Worm (Caenorhabditis elegans) whole organism, L4 larva: ENCODE data around the gene bicd-1.
"Not testable (repeated sequence)": the region's sequence is repeated elsewhere in the genome, so short reads cannot be mapped to it uniquely, and the experiment has no call there.

ENCODE experiments used
- F44E2.7 ChIP-seq: fragments of 200-800 bp; sonication (Bioruptor generic); IDR thresholded peaks from 2 replicates; pipeline ENCODE4 v2.1.2; 2022; ENCODE audit warnings: missing genetic modification characterization, missing compliant biosample characterization
- Y105C5A.15 ChIP-seq: fragments of 200-800 bp; sonication (Bioruptor generic); IDR thresholded peaks from 2 replicates; pipeline ENCODE4 v1.3.6; 2022; ENCODE audit warnings: missing genetic modification characterization, missing compliant biosample characterization
- aha-1 ChIP-seq: fragments of 150-350 bp; peaks from one replicate; lab custom pipeline; 2014; ENCODE audit warnings: missing biosample characterization, missing genetic modification characterization
- aly-2 ChIP-seq: sonication (generic microtip); optimal IDR thresholded peaks from 2 replicates; lab custom pipeline; 2018; ENCODE audit warnings: missing biosample characterization, missing genetic modification characterization
- attf-4 ChIP-seq: sonication (generic microtip); optimal IDR thresholded peaks from 3 replicates; lab custom pipeline; 2017; ENCODE audit warnings: missing biosample characterization, missing genetic modification characterization
- ceh-20 ChIP-seq: fragments of 200-800 bp; sonication (Bioruptor generic); IDR thresholded peaks from 2 replicates; pipeline ENCODE4 v1.3.6; 2022; ENCODE audit warnings: missing genetic modification reagents, missing genetic modification characterization, missing compliant biosample characterization
- ceh-62 ChIP-seq: sonication (generic microtip); optimal IDR thresholded peaks from 2 replicates; lab custom pipeline; 2017; ENCODE audit warnings: missing biosample characterization, missing genetic modification characterization
- daf-16 ChIP-seq, 3 experiments: sonication (generic microtip); optimal IDR thresholded peaks; 2 replicates each; lab custom pipeline; 2016 to 2017; ENCODE audit warnings: missing genetic modification characterization in 3 of 3, missing genetic modification reagents in 3 of 3, mild to moderate bottlenecking in 2 of 3, missing compliant biosample characterization in 2 of 3, missing biosample characterization in 1 of 3, moderate library complexity in 1 of 3
- dve-1 ChIP-seq: sonication (generic microtip); optimal IDR thresholded peaks from 2 replicates; lab custom pipeline; 2017; ENCODE audit warnings: antibody characterized with exemption, mild to moderate bottlenecking, missing genetic modification characterization, missing compliant biosample characterization; ENCODE audit not compliant: insufficient read depth
- fos-1 ChIP-seq: fragments of 150-350 bp; optimal IDR thresholded peaks from 2 replicates; lab custom pipeline; 2014; ENCODE audit warnings: missing biosample characterization, missing genetic modification characterization
- gei-8 ChIP-seq: fragments of 200-800 bp; sonication (Bioruptor generic); optimal IDR thresholded peaks from 2 replicates; lab custom pipeline; 2018; ENCODE audit warnings: mild to moderate bottlenecking, missing genetic modification characterization, missing compliant biosample characterization
- hlh-30 ChIP-seq: sonication (generic microtip); optimal IDR thresholded peaks from 2 replicates; lab custom pipeline; 2017; ENCODE audit warnings: antibody characterized with exemption, mild to moderate bottlenecking, missing genetic modification characterization, missing compliant biosample characterization; ENCODE audit not compliant: insufficient read depth
- hmg-1.1 ChIP-seq: fragments of 200-800 bp; sonication (Bioruptor generic); IDR thresholded peaks from 2 replicates; pipeline ENCODE4 v1.3.6; 2022; ENCODE audit warnings: missing genetic modification reagents, missing genetic modification characterization, missing compliant biosample characterization
- lin-39 ChIP-seq: fragments of 150-350 bp; optimal IDR thresholded peaks from 2 replicates; lab custom pipeline; 2014; ENCODE audit warnings: missing biosample characterization, missing genetic modification reagents, missing genetic modification characterization
- mdt-29 ChIP-seq: fragments of 200-800 bp; sonication (Bioruptor generic); IDR thresholded peaks from 2 replicates; pipeline ENCODE4 v1.3.6; 2022; ENCODE audit warnings: missing genetic modification reagents, missing genetic modification characterization, missing compliant biosample characterization
- nhr-10 ChIP-seq: fragments of 150-350 bp; optimal IDR thresholded peaks from 2 replicates; lab custom pipeline; 2014; ENCODE audit warnings: missing biosample characterization, missing genetic modification characterization
- nhr-28 ChIP-seq: fragments of 150-350 bp; optimal IDR thresholded peaks from 2 replicates; lab custom pipeline; 2014; ENCODE audit warnings: missing biosample characterization, missing genetic modification characterization
- nhr-42 ChIP-seq: fragments of 200-800 bp; sonication (Bioruptor generic); IDR thresholded peaks from 2 replicates; pipeline ENCODE4 v1.3.6; 2022; ENCODE audit warnings: missing genetic modification characterization, missing compliant biosample characterization
- nhr-6 ChIP-seq: fragments of 150-350 bp; optimal IDR thresholded peaks from 2 replicates; lab custom pipeline; 2014; ENCODE audit warnings: missing biosample characterization, missing genetic modification characterization
- nhr-76 ChIP-seq: fragments of 150-350 bp; optimal IDR thresholded peaks from 2 replicates; lab custom pipeline; 2014; ENCODE audit warnings: missing biosample characterization, missing genetic modification characterization
- pqm-1 ChIP-seq: sonication (generic microtip); optimal IDR thresholded peaks from 2 replicates; lab custom pipeline; 2017; ENCODE audit warnings: missing biosample characterization, missing genetic modification characterization
- rbr-2 ChIP-seq: sonication (generic microtip); optimal IDR thresholded peaks from 2 replicates; lab custom pipeline; 2016; ENCODE audit warnings: missing genotype, missing genetic modification characterization, missing compliant biosample characterization
- spr-1 ChIP-seq: sonication (generic microtip); optimal IDR thresholded peaks from 2 replicates; lab custom pipeline; 2016; ENCODE audit warnings: mild to moderate bottlenecking, missing genetic modification characterization, missing compliant biosample characterization
- tag-97 ChIP-seq: fragments of 200-800 bp; sonication (Bioruptor generic); IDR thresholded peaks from 2 replicates; pipeline ENCODE4 v1.3.6; 2022; ENCODE audit warnings: missing genetic modification characterization, missing compliant biosample characterization
- unc-39 ChIP-seq: sonication (generic microtip); optimal IDR thresholded peaks from 2 replicates; lab custom pipeline; 2017; ENCODE audit warnings: missing biosample characterization, missing genetic modification characterization
- unc-62 ChIP-seq, 3 experiments: fragments of 150-350 bp in 1 of 3; sonication (generic microtip); optimal IDR thresholded peaks in 2 of 3; peaks in 1 of 3; 1 replicate in 1 of 3; 2 replicates in 2 of 3; lab custom pipeline; 2014 to 2017; ENCODE audit warnings: missing biosample characterization in 3 of 3, missing genetic modification characterization in 3 of 3, missing genetic modification reagents in 3 of 3, missing genotype in 1 of 3

bicd-1 gene

ce11 chrIV:6603549-6603948, 31.4 kb upstream of the bicd-1 start:
- TF ChIP-seq aly-2 (no peak), unc-62 (GFP tag; optimal IDR thresholded peaks at IDR 0.05 in 1 of 2; lab: Kevin White, UChicago) (peak in 1 of 2 experiments; percentile 55), unc-62 (tag; optimal IDR thresholded peaks at IDR 0.05; lab: Kevin White, UChicago) (no peak), dve-1 (tag; lab: Kevin White, UChicago) (peak; percentile 21)

ce11 chrIV:6602376-6602775, 30.2 kb upstream of the bicd-1 start, which contains the start of gene F15B10.3:
F15B10.3 (plus strand) TSS chrIV:6602676.
- no peak for TF ChIP-seq mdt-29
- no peak for TF ChIP-seq nhr-6 (tag; lab: Kevin White, UChicago)

ce11 chrIV:6601213-6601724, 29.1 kb upstream of the bicd-1 start, which contains the start of gene sup-36:
sup-36 (plus strand) TSS chrIV:6601674.
- TF ChIP-seq unc-62 (GFP tag; optimal IDR thresholded peaks at IDR 0.05 in 1 of 2; lab: Kevin White, UChicago) (no peak), unc-62 (tag; optimal IDR thresholded peaks at IDR 0.05; lab: Kevin White, UChicago) (no peak), ceh-20 (GFP tag; lab: Robert Waterston, UW) (no peak), nhr-28 (tag; lab: Kevin White, UChicago) (peak; percentile 49), pqm-1 (tag; lab: Kevin White, UChicago) (peak; percentile 9), gei-8 (no peak), hlh-30 (peak; percentile 71), nhr-10 (tag; lab: Kevin White, UChicago) (no peak), daf-16 (GFP tag; optimal IDR thresholded peaks at IDR 0.05; lab: Kevin White, UChicago) (no peak), daf-16 (tag; optimal IDR thresholded peaks at IDR 0.05; lab: Kevin White, UChicago) (peak; percentile 48), dve-1 (tag; lab: Kevin White, UChicago) (peak; percentile 33), unc-39 (tag; lab: Kevin White, UChicago) (no peak), aha-1 (tag; lab: Kevin White, UChicago) (no peak), attf-4 (tag; lab: Kevin White, UChicago) (no peak), tag-97 (GFP tag; lab: Robert Waterston, UW) (no peak), rbr-2 (no peak), nhr-42 (no peak)

ce11 chrIV:6599447-6599846, 27.3 kb upstream of the bicd-1 start, which contains the start of gene F38A5.8:
F38A5.8 (plus strand) TSS chrIV:6599747.
- TF ChIP-seq ceh-62 (no peak), lin-39 (tag; lab: Kevin White, UChicago) (no peak)

- TF ChIP-seq hmg-1.1 (GFP tag; lab: Robert Waterston, UW); nhr-76 (tag; lab: Kevin White, UChicago); tag-97 (GFP tag; lab: Robert Waterston, UW): not testable (repeated sequence)
These were observed 26.6 kb upstream of the bicd-1 start, which contains the start of gene nspb-5 for ce11 chrIV:6598740-6599139. nspb-5 (plus strand) TSS chrIV:6599040.

ce11 chrIV:6597918-6598317, 25.8 kb upstream of the bicd-1 start, which contains the start of gene nspb-4:
nspb-4 (plus strand) TSS chrIV:6598218.
- not testable (repeated sequence) for TF ChIP-seq tag-97 (GFP tag; lab: Robert Waterston, UW); fos-1 (tag; lab: Kevin White, UChicago); F44E2.7 (GFP tag; lab: Robert Waterston, UW)

ce11 chrIV:6597298-6597697, 25.2 kb upstream of the bicd-1 start, which contains the start of gene F38A5.6:
F38A5.6 (minus strand) TSS chrIV:6597398.
- TF ChIP-seq Y105C5A.15 (GFP tag; lab: Robert Waterston, UW) (no peak), aha-1 (tag; lab: Kevin White, UChicago) (peak; percentile 22)

ce11 chrIV:6595912-6596311, 23.8 kb upstream of the bicd-1 start, which contains the start of gene F38A5.22:
F38A5.22 (minus strand) TSS chrIV:6595940.
- TF ChIP-seq spr-1 (tag; lab: Kevin White, UChicago) = no peak
- peak in 1 of 2 experiments; percentile 95 for TF ChIP-seq unc-62 (GFP tag; optimal IDR thresholded peaks at IDR 0.05 in 1 of 2; lab: Kevin White, UChicago)
- TF ChIP-seq unc-62 (tag; optimal IDR thresholded peaks at IDR 0.05; lab: Kevin White, UChicago) = no peak
